Worm (Caenorhabditis elegans) whole organism, L4 larva: Measurements from ENCODE around the gene col-156.

Source experiments
- aha-1 ChIP-seq: fragments of 150-350 bp; peaks from one replicate; lab custom pipeline; 2014; ENCODE audit warnings: missing biosample characterization, missing genetic modification characterization
- pqm-1 ChIP-seq: sonication (generic microtip); optimal IDR thresholded peaks from 2 replicates; lab custom pipeline; 2017; ENCODE audit warnings: missing biosample characterization, missing genetic modification characterization

Gene col-156

DNA sequence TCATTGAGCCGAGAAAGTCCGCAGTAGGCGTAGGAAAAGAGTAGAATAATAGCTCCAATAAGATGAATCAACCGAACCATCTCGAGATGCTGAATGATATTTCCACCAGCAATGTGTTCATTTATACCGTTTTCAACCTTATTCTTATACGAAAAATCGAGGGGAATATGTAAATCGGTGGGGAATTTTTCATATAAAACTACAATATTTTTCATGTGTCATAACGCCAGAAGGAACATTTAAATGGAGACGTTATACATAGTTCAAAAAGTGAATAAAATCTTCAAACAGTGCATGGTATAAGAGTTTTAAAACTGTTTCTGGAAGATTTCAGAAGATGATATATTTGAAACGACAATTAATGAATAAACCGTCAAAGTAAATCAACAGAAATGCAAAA, 47.5 kb downstream of the col-156 start, which contains the start of gene nas-19:
nas-19 (minus strand) TSS at position 101 of the 400 bp plus-strand sequence.
- TF ChIP-seq aha-1 (tag; lab: Kevin White, UChicago), result peak; percentile 66
- no peak for TF ChIP-seq pqm-1 (tag; lab: Kevin White, UChicago)
